Fruit fly (Drosophila melanogaster): ENCODE results near the gene Gk1.

- TF ChIP-seq brk (GFP tag; optimal IDR thresholded peaks at IDR 0.05) (no peak), Jra (GFP tag; optimal IDR thresholded peaks at IDR 0.05) (no peak), h (GFP tag; optimal IDR thresholded peaks at IDR 0.05) (no peak), sv (GFP tag; optimal IDR thresholded peaks at IDR 0.05) (no peak), N (GFP tag; optimal IDR thresholded peaks at IDR 0.05) (no peak), fru (GFP tag; optimal IDR thresholded peaks at IDR 0.05) (no peak), psq (GFP tag; optimal IDR thresholded peaks at IDR 0.05) (no peak), pan (optimal IDR thresholded peaks at IDR 0.05) (no peak), rgr (GFP tag; optimal IDR thresholded peaks at IDR 0.05) (no peak)
Observed at dm6 chr3L:180262-180543, 25.4 kb downstream of the Gk1 start.

Data from whole organism, wandering third instar larva.